Fruit fly (Drosophila melanogaster) whole organism, embryonic: Measurements from ENCODE around the gene Hr96.
A peak's percentile ranks its signal among the peaks of the same experiment; 100 is the strongest.

Experiments
- CG14710 ChIP-seq: fragments of 200-800 bp; sonication (Bioruptor generic); optimal IDR thresholded peaks from 3 replicates; lab custom pipeline; 2019; ENCODE audit warnings: missing biosample characterization, mild to moderate bottlenecking, missing genetic modification characterization, moderate library complexity
- CG15073 ChIP-seq: fragments of 200-800 bp; sonication (Bioruptor generic); optimal IDR thresholded peaks from 2 replicates; lab custom pipeline; 2016; ENCODE audit warnings: missing biosample characterization, missing genetic modification characterization
- CG15601 ChIP-seq: fragments of 200-800 bp; sonication (Bioruptor generic); optimal IDR thresholded peaks from 3 replicates; lab custom pipeline; 2019; ENCODE audit warnings: missing biosample characterization, mild to moderate bottlenecking, missing genetic modification characterization, moderate library complexity
- CG16813 ChIP-seq: fragments of 200-800 bp; sonication (Bioruptor generic); IDR thresholded peaks from 3 replicates; pipeline ENCODE4 v1.3.6; 2022; ENCODE audit warnings: missing biosample characterization, missing genetic modification characterization; ENCODE audit not compliant: partially characterized antibody
- CG31224 ChIP-seq: fragments of 200-800 bp; sonication (Bioruptor generic); IDR thresholded peaks from 2 replicates; pipeline ENCODE4 v1.3.6; 2022; ENCODE audit warnings: missing biosample characterization, missing genetic modification characterization
- CG31365 ChIP-seq: fragments of 200-800 bp; sonication (Bioruptor generic); optimal IDR thresholded peaks from 2 replicates; lab custom pipeline; 2018; ENCODE audit warnings: missing biosample characterization, mild to moderate bottlenecking, missing genetic modification characterization
- CG5245 ChIP-seq: fragments of 200-800 bp; sonication (Bioruptor generic); optimal IDR thresholded peaks from 3 replicates; lab custom pipeline; 2016; ENCODE audit warnings: missing biosample characterization, missing genetic modification characterization
- CG7839 ChIP-seq: fragments of 200-800 bp; sonication (Bioruptor generic); optimal IDR thresholded peaks from 3 replicates; lab custom pipeline; 2018; ENCODE audit warnings: missing biosample characterization, mild to moderate bottlenecking, missing genetic modification characterization, moderate library complexity
- CG8359 ChIP-seq: fragments of 200-800 bp; sonication (Bioruptor generic); optimal IDR thresholded peaks from 2 replicates; lab custom pipeline; 2017; ENCODE audit warnings: missing biosample characterization, mild to moderate bottlenecking, missing genetic modification characterization, borderline replicate concordance
- CoRest ChIP-seq: fragments of 200-800 bp; sonication (Bioruptor generic); optimal IDR thresholded peaks from 3 replicates; lab custom pipeline; 2018; ENCODE audit warnings: missing biosample characterization, mild to moderate bottlenecking, missing genetic modification characterization, moderate library complexity
- D ChIP-seq, 2 experiments: fragments of 200-800 bp in 1 of 2; fragments of >200 bp in 1 of 2; sonication (Bioruptor generic) in 1 of 2; optimal IDR thresholded peaks; 2 replicates in 1 of 2; 3 replicates in 1 of 2; lab custom pipeline; 2017; ENCODE audit warnings: mild to moderate bottlenecking in 1 of 2, missing biosample characterization in 1 of 2, missing genetic modification characterization in 1 of 2, missing genetic modification reagents in 1 of 2
- D19B ChIP-seq: fragments of 200-800 bp; sonication (Bioruptor generic); optimal IDR thresholded peaks from 2 replicates; lab custom pipeline; 2017; ENCODE audit warnings: missing biosample characterization, mild to moderate bottlenecking, missing genetic modification characterization
- Dref ChIP-seq: fragments of 200-800 bp; sonication (Bioruptor generic); IDR thresholded peaks from 2 replicates; pipeline ENCODE4 v1.3.6; 2022; ENCODE audit warnings: missing biosample characterization, missing genetic modification characterization
- HLH3B ChIP-seq: fragments of 200-800 bp; sonication (Bioruptor generic); IDR thresholded peaks from 2 replicates; pipeline ENCODE4 v1.3.6; 2022; ENCODE audit warnings: missing biosample characterization, missing genetic modification characterization
- Hmr ChIP-seq: fragments of 200-800 bp; sonication (Bioruptor generic); optimal IDR thresholded peaks from 3 replicates; lab custom pipeline; 2017; ENCODE audit warnings: mild to moderate bottlenecking, missing biosample characterization, missing genetic modification reagents, missing genetic modification characterization
- Med ChIP-seq: fragments of 200-800 bp; sonication (Bioruptor generic); peaks from one replicate; lab custom pipeline; 2016; ENCODE audit warnings: missing biosample characterization, missing genetic modification characterization, mild to moderate bottlenecking, inconsistent platforms, moderate library complexity
- Myb ChIP-seq: fragments of 200-800 bp; sonication (Bioruptor generic); optimal IDR thresholded peaks from 2 replicates; lab custom pipeline; 2016; ENCODE audit warnings: missing biosample characterization, missing genetic modification characterization
- Nf-YC ChIP-seq: fragments of 200-800 bp; optimal IDR thresholded peaks from 3 replicates; lab custom pipeline; 2019; ENCODE audit warnings: missing biosample characterization, mild to moderate bottlenecking, missing genetic modification characterization, moderate library complexity
- Scr ChIP-seq: fragments of 200-800 bp; sonication (Bioruptor generic); IDR thresholded peaks from 2 replicates; pipeline ENCODE4 v1.3.6; 2022; ENCODE audit warnings: missing biosample characterization, missing genetic modification characterization; ENCODE audit not compliant: partially characterized antibody
- cad ChIP-seq: fragments of >200 bp; optimal IDR thresholded peaks from 2 replicates; lab custom pipeline; 2017; ENCODE audit warnings: missing biosample characterization, missing genetic modification characterization
- chm ChIP-seq: fragments of 200-800 bp; sonication (Bioruptor generic); IDR thresholded peaks from 2 replicates; pipeline ENCODE4 v1.3.6; 2022; ENCODE audit warnings: missing biosample characterization, missing genetic modification characterization
- da ChIP-seq: fragments of 200-800 bp; sonication (Bioruptor generic); optimal IDR thresholded peaks from 2 replicates; lab custom pipeline; 2016; ENCODE audit warnings: missing biosample characterization, missing genetic modification characterization
- danr ChIP-seq: fragments of 200-800 bp; sonication (Bioruptor generic); IDR thresholded peaks from 2 replicates; pipeline ENCODE4 v1.3.6; 2022; ENCODE audit warnings: missing biosample characterization, missing genetic modification characterization
- ems ChIP-seq: fragments of 200-800 bp; sonication (Bioruptor generic); optimal IDR thresholded peaks from 3 replicates; lab custom pipeline; 2016; ENCODE audit warnings: missing biosample characterization, missing genetic modification characterization
- gsb-n ChIP-seq: fragments of 200-800 bp; sonication (Bioruptor generic); optimal IDR thresholded peaks from 3 replicates; lab custom pipeline; 2018; ENCODE audit warnings: missing biosample characterization, mild to moderate bottlenecking, missing genetic modification characterization
- hth ChIP-seq: fragments of >200 bp; optimal IDR thresholded peaks from 2 replicates; lab custom pipeline; 2017; ENCODE audit warnings: inconsistent platforms
- kni ChIP-seq: fragments of 200-800 bp; sonication (Bioruptor generic); optimal IDR thresholded peaks from 3 replicates; lab custom pipeline; 2017; ENCODE audit warnings: mild to moderate bottlenecking, missing biosample characterization, missing genetic modification reagents, missing genetic modification characterization
- nerfin-2 ChIP-seq: fragments of 200-800 bp; sonication (Bioruptor generic); IDR thresholded peaks from 2 replicates; pipeline ENCODE4 v1.3.6; 2022; ENCODE audit warnings: missing biosample characterization, missing genetic modification characterization; ENCODE audit not compliant: partially characterized antibody
- odd ChIP-seq: fragments of 200-800 bp; sonication (Bioruptor generic); optimal IDR thresholded peaks from 2 replicates; lab custom pipeline; 2017; ENCODE audit warnings: missing biosample characterization, mild to moderate bottlenecking, missing genetic modification characterization
- scrt ChIP-seq: fragments of 200-800 bp; sonication (Bioruptor generic); optimal IDR thresholded peaks from 2 replicates; lab custom pipeline; 2018; ENCODE audit warnings: missing biosample characterization, mild to moderate bottlenecking, missing genetic modification characterization, moderate library complexity
- sens ChIP-seq: fragments of 200-800 bp; sonication (Bioruptor generic); peaks from one replicate; lab custom pipeline; 2016; ENCODE audit warnings: missing biosample characterization, missing genetic modification characterization
- slou ChIP-seq: fragments of 200-800 bp; sonication (Bioruptor generic); optimal IDR thresholded peaks from 3 replicates; lab custom pipeline; 2016; ENCODE audit warnings: missing biosample characterization, missing genetic modification characterization
- slp2 ChIP-seq: fragments of 200-800 bp; sonication (Bioruptor generic); optimal IDR thresholded peaks from 2 replicates; lab custom pipeline; 2016; ENCODE audit warnings: missing biosample characterization, missing genetic modification characterization

The Hr96 gene

DNA sequence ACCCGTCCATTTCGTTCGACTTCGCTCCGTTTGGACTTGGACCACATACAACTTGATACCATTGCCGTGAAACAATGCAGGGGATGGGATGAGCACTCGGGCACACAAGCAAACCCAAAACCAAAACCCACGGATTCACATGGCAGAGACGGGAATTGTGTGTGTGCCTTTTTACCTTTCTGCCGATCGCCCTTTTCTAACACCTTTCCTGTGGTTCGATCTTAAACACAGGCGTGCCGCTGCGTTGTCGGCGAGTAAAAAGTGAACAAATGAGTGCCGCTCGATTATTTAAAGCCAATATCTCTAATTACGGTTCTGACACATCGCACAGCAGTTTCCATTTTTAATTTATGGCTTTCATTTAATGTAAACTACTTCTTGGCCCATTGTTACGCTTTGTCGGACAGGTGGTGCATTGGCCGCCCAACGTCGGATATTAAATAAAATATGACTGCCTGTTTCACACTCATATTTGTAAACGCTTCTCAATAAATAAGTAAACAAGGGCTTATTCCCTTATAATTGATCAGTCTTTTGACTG lies 52.3 kb downstream of the Hr96 start (continued):
- TF ChIP-seq kni (peak; percentile 23), CG7839 (tag; lab: Kevin White, UChicago) (no peak), Myb (no peak), CG31224 (GFP tag; lab: Robert Waterston, UW) (no peak), slp2 (GFP tag; lab: Kevin White, UChicago) (no peak), CG15073 (GFP tag; lab: Kevin White, UChicago) (no peak), nerfin-2 (GFP tag; lab: Robert Waterston, UW) (no peak), ems (no peak), CG31365 (tag; lab: Kevin White, UChicago) (no peak), HLH3B (GFP tag; lab: Robert Waterston, UW) (no peak), hth (lab: Kevin White, UChicago) (peak; percentile 50), chm (no peak), Dref (GFP tag; lab: Robert Waterston, UW) (no peak), CG5245 (peak; percentile 25), CoRest (tag; lab: Kevin White, UChicago) (no peak), da (GFP tag; lab: Kevin White, UChicago) (no peak), CG15601 (no peak), D (optimal IDR thresholded peaks at IDR 0.05; lab: Kevin White, UChicago) (peak; percentile 16), D (GFP tag; optimal IDR thresholded peaks at IDR 0.05; lab: Kevin White, UChicago) (no peak), Med (GFP tag; lab: Kevin White, UChicago) (peak; percentile 64), Hmr (GFP tag; lab: Kevin White, UChicago) (no peak), Nf-YC (tag; lab: Kevin White, UChicago) (no peak), CG16813 (GFP tag; lab: Robert Waterston, UW) (no peak), scrt (GFP tag; lab: Kevin White, UChicago) (no peak), cad (GFP tag; lab: Kevin White, UChicago) (peak; percentile 75)

DNA sequence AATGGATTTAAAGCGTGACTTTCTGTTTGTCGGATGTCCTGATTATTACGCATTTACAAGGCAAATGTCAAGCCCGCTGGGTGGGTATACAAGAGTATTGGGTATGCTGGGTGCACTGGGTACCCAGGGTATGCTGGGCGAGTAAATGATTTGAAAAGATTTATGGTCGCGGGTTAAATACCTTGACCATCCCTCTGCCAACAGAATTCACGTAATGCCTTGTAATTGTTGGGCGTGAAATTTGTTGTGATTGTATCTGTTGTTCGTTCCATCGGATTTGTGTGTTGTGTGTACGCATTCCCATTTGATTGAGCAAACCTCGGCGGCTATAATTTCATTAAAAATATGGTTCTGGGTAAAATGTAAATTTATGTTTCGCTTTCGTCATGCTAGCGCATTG lies 53.6 kb downstream of the Hr96 start:
- TF ChIP-seq CG15601, result no peak
- no peak for TF ChIP-seq danr
- no peak for TF ChIP-seq odd (GFP tag; lab: Kevin White, UChicago)
- TF ChIP-seq CG14710 (tag; lab: Kevin White, UChicago), result no peak
- peak; percentile 44 for TF ChIP-seq sens
- TF ChIP-seq CG8359 (GFP tag; lab: Kevin White, UChicago), result no peak
- peak; percentile 3 for TF ChIP-seq D19B (GFP tag; lab: Kevin White, UChicago)
- TF ChIP-seq gsb-n (tag; lab: Kevin White, UChicago), result peak; percentile 94
- TF ChIP-seq cad (GFP tag; lab: Kevin White, UChicago), result peak; percentile 43
- no peak for TF ChIP-seq Scr (GFP tag; lab: Robert Waterston, UW)
- no peak for TF ChIP-seq slou
